Worm (Caenorhabditis elegans): Measurements from ENCODE around the gene ptr-9.

ptr-9 gene

ce11 chrIII:9130588-9130987, 30.9 kb downstream of the ptr-9 start, which contains the start of gene ZK512.10:
TSS of gene ZK512.10 (plus strand) at chrIII:9130888.
- TF ChIP-seq ceh-82 (tag; optimal IDR thresholded peaks at IDR 0.05), result no peak
- no peak for TF ChIP-seq nhr-76 (tag; optimal IDR thresholded peaks at IDR 0.05)
- TF ChIP-seq nhr-43 (tag; optimal IDR thresholded peaks at IDR 0.05; ENCODE audit: poor library complexity, severe bottlenecking), result no peak
- TF ChIP-seq nfya-1 (tag; optimal IDR thresholded peaks at IDR 0.05; ENCODE audit: insufficient read depth), result no peak
- no peak for TF ChIP-seq tbx-2 (tag; optimal IDR thresholded peaks at IDR 0.05)
- no peak for TF ChIP-seq ztf-4 (tag; optimal IDR thresholded peaks at IDR 0.05)
- no peak for TF ChIP-seq hmg-11 (tag; optimal IDR thresholded peaks at IDR 0.05)
- no peak for TF ChIP-seq sea-2 (GFP tag; optimal IDR thresholded peaks at IDR 0.05)
- TF ChIP-seq daf-12 (tag; optimal IDR thresholded peaks at IDR 0.05), result no peak
- TF ChIP-seq pha-4 (tag; optimal IDR thresholded peaks at IDR 0.05), result no peak
- no peak for TF ChIP-seq jun-1 (tag; optimal IDR thresholded peaks at IDR 0.05)
- TF ChIP-seq aly-2 (tag; optimal IDR thresholded peaks at IDR 0.05), result no peak
- TF ChIP-seq egl-5 (tag; optimal IDR thresholded peaks at IDR 0.05), result no peak

ce11 chrIII:9125789-9126304, 35.6 kb downstream of the ptr-9 start, which contains the start of gene sec-16A.1:
TSS of gene sec-16A.1 (plus strand) at chrIII:9125839.
- TF ChIP-seq lin-15B (tag; optimal IDR thresholded peaks at IDR 0.05) (no peak), skn-1 (tag; optimal IDR thresholded peaks at IDR 0.05) (no peak), nhr-23 (tag; optimal IDR thresholded peaks at IDR 0.05) (peak; percentile 82), fkh-2 (tag; optimal IDR thresholded peaks at IDR 0.05) (no peak), fos-1 (tag; optimal IDR thresholded peaks at IDR 0.05) (no peak), ceh-16 (tag; optimal IDR thresholded peaks at IDR 0.05) (no peak), daf-12 (tag; optimal IDR thresholded peaks at IDR 0.05) (no peak), lsy-12 (tag; optimal IDR thresholded peaks at IDR 0.05) (no peak), zag-1 (tag; optimal IDR thresholded peaks at IDR 0.05) (no peak), R02D3.7 (tag; optimal IDR thresholded peaks at IDR 0.05) (no peak), nhr-25 (tag; optimal IDR thresholded peaks at IDR 0.05) (peak; percentile 46), aly-2 (tag; optimal IDR thresholded peaks at IDR 0.05) (no peak), mml-1 (tag; optimal IDR thresholded peaks at IDR 0.05) (no peak), nhr-76 (tag; optimal IDR thresholded peaks at IDR 0.05) (no peak), egl-27 (tag; optimal IDR thresholded peaks at IDR 0.05) (no peak), ama-1 (optimal IDR thresholded peaks at IDR 0.05) (no peak), eor-1 (tag; optimal IDR thresholded peaks at IDR 0.05) (no peak), snpc-4 (tag; optimal IDR thresholded peaks at IDR 0.05) (no peak), sea-2 (GFP tag; optimal IDR thresholded peaks at IDR 0.05) (no peak), ceh-9 (tag; optimal IDR thresholded peaks at IDR 0.05) (no peak), hmg-11 (tag; optimal IDR thresholded peaks at IDR 0.05) (peak; percentile 11), mdl-1 (tag; optimal IDR thresholded peaks at IDR 0.05) (no peak), egl-5 (tag; optimal IDR thresholded peaks at IDR 0.05) (no peak), unc-62 (GFP tag; optimal IDR thresholded peaks at IDR 0.05) (no peak), nhr-12 (tag; optimal IDR thresholded peaks at IDR 0.05) (no peak), ZK546.5 (tag; optimal IDR thresholded peaks at IDR 0.05) (no peak), nfya-1 (tag; optimal IDR thresholded peaks at IDR 0.05; ENCODE audit: insufficient read depth) (peak; percentile 37), tbx-2 (tag; optimal IDR thresholded peaks at IDR 0.05) (no peak), unc-39 (tag; optimal IDR thresholded peaks at IDR 0.05) (no peak), nhr-28 (tag; optimal IDR thresholded peaks at IDR 0.05) (no peak), pha-4 (tag; optimal IDR thresholded peaks at IDR 0.05) (no peak), nhr-11 (tag; optimal IDR thresholded peaks at IDR 0.05) (no peak), nhr-43 (tag; optimal IDR thresholded peaks at IDR 0.05; ENCODE audit: poor library complexity, severe bottlenecking) (peak; percentile 40), ceh-82 (tag; optimal IDR thresholded peaks at IDR 0.05) (no peak), nhr-237 (tag; optimal IDR thresholded peaks at IDR 0.05) (no peak), fkh-10 (GFP tag; optimal IDR thresholded peaks at IDR 0.05) (no peak), elt-1 (tag; optimal IDR thresholded peaks at IDR 0.05) (no peak), elt-2 (tag; optimal IDR thresholded peaks at IDR 0.05) (peak; percentile 27), ztf-4 (tag; optimal IDR thresholded peaks at IDR 0.05) (no peak), lin-39 (tag; optimal IDR thresholded peaks at IDR 0.05) (no peak), nhr-77 (tag; optimal IDR thresholded peaks at IDR 0.05) (no peak), ztf-11 (tag; optimal IDR thresholded peaks at IDR 0.05) (no peak), ceh-28 (tag; optimal IDR thresholded peaks at IDR 0.05) (no peak), elt-3 (tag; optimal IDR thresholded peaks at IDR 0.05) (no peak)

Measured in whole organism, L3 larva.